Worm (Caenorhabditis elegans) whole organism, L4 larva: ENCODE data around the gene F42C5.3.

ENCODE experiments used
- F26F4.8 ChIP-seq: fragments of 200-800 bp; sonication (Bioruptor generic); conservative IDR thresholded peaks from 2 replicates; pipeline ENCODE4 v1.3.6; 2022; ENCODE audit warnings: missing genetic modification characterization, missing compliant biosample characterization
- ZK546.5 ChIP-seq, 2 experiments: sonication (generic microtip); optimal IDR thresholded peaks; 2 replicates each; lab custom pipeline; 2017; ENCODE audit warnings: missing biosample characterization in 2 of 2, missing genetic modification characterization in 2 of 2
- ama-1 ChIP-seq: fragments of 150-350 bp; optimal IDR thresholded peaks from 2 replicates; lab custom pipeline; 2014; ENCODE audit warnings: inconsistent platforms, mixed read lengths
- ceh-82 ChIP-seq: sonication (generic microtip); optimal IDR thresholded peaks from 2 replicates; lab custom pipeline; 2017; ENCODE audit warnings: missing biosample characterization, missing genetic modification characterization
- cey-2 ChIP-seq: sonication (generic microtip); optimal IDR thresholded peaks from 3 replicates; lab custom pipeline; 2017; ENCODE audit warnings: missing genetic modification characterization, mild to moderate bottlenecking, missing compliant biosample characterization, antibody characterized with exemption, borderline replicate concordance; ENCODE audit not compliant: insufficient read depth
- lin-39 ChIP-seq: fragments of 150-350 bp; optimal IDR thresholded peaks from 2 replicates; lab custom pipeline; 2014; ENCODE audit warnings: missing biosample characterization, missing genetic modification reagents, missing genetic modification characterization
- lsy-2 ChIP-seq, 2 experiments: fragments of 150-350 bp in 1 of 2; sonication (generic microtip) in 1 of 2; optimal IDR thresholded peaks; 2 replicates each; lab custom pipeline; 2014 to 2017; ENCODE audit warnings: missing biosample characterization in 2 of 2, missing genetic modification characterization in 2 of 2
- nhr-11 ChIP-seq: fragments of 150-350 bp; optimal IDR thresholded peaks from 2 replicates; lab custom pipeline; 2014; ENCODE audit warnings: missing biosample characterization, missing genetic modification characterization
- rbr-2 ChIP-seq: sonication (generic microtip); optimal IDR thresholded peaks from 2 replicates; lab custom pipeline; 2016; ENCODE audit warnings: missing genotype, missing genetic modification characterization, missing compliant biosample characterization
- snpc-4 ChIP-seq: fragments of 150-350 bp; optimal IDR thresholded peaks from 2 replicates; lab custom pipeline; 2014; ENCODE audit warnings: missing biosample characterization, missing genetic modification characterization
- unc-62 ChIP-seq, 3 experiments: fragments of 150-350 bp in 1 of 3; sonication (generic microtip); optimal IDR thresholded peaks in 2 of 3; peaks in 1 of 3; 1 replicate in 1 of 3; 2 replicates in 2 of 3; lab custom pipeline; 2014 to 2017; ENCODE audit warnings: missing biosample characterization in 3 of 3, missing genetic modification characterization in 3 of 3, missing genetic modification reagents in 3 of 3, missing genotype in 1 of 3

DNA sequence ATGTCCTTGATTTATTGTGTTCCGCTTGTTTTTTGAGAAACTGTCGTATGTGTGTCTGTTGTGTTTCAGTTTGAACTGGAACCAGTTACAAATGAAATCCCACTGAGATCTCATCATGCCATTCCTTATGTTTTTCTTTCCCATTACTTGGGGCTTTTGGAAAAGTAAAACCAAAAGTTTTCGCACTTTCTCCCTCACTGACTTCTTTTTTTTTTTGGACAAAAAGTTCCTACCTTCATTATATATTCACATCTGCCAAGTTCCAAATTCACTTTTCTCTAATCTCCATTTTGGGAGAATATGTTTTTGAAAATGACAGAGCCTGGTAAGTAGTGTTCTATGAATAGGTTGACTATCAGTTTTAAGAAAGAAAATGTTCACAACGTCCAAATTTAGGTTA is 10.7 kb downstream of the F42C5.3 start, which contains the start of gene C06E4.2:
- TF ChIP-seq rbr-2 (no peak), ama-1 (lab: Kevin White, UChicago) (no peak), nhr-11 (no peak), lsy-2 (tag; optimal IDR thresholded peaks at IDR 0.05; lab: Kevin White, UChicago) (no peak), lin-39 (tag; lab: Kevin White, UChicago) (no peak), F26F4.8 (no peak), ZK546.5 (tag; optimal IDR thresholded peaks at IDR 0.05; lab: Kevin White, UChicago) (no peak), unc-62 (GFP tag; optimal IDR thresholded peaks at IDR 0.05 in 1 of 2; lab: Kevin White, UChicago) (no peak), unc-62 (tag; optimal IDR thresholded peaks at IDR 0.05; lab: Kevin White, UChicago) (no peak), snpc-4 (tag; lab: Kevin White, UChicago) (no peak), cey-2 (tag; lab: Kevin White, UChicago) (no peak), ceh-82 (no peak)
